Worm (Caenorhabditis elegans): ENCODE measurements around the gene tpk-1.

Gene tpk-1

ce11 chrIII:8956146-8956646, 44.3 kb downstream of the tpk-1 start, which contains the start of the genes ZK643.5 and ZK643.2 (continued):
- TF ChIP-seq lin-11 (tag; optimal IDR thresholded peaks at IDR 0.05), result no peak
- no peak for TF ChIP-seq K02D7.2 (tag; optimal IDR thresholded peaks at IDR 0.05)
- TF ChIP-seq ama-1 (optimal IDR thresholded peaks at IDR 0.05), result no peak
- TF ChIP-seq nhr-232 (tag; optimal IDR thresholded peaks at IDR 0.05), result no peak

- TF ChIP-seq tbx-2 (tag; optimal IDR thresholded peaks at IDR 0.05) (no peak), unc-55 (GFP tag; optimal IDR thresholded peaks at IDR 0.05) (no peak), ceh-22 (tag; optimal IDR thresholded peaks at IDR 0.05) (no peak), hlh-15 (tag; optimal IDR thresholded peaks at IDR 0.05) (no peak), K02D7.2 (tag; optimal IDR thresholded peaks at IDR 0.05) (no peak), lin-11 (tag; optimal IDR thresholded peaks at IDR 0.05) (no peak), ceh-24 (tag; optimal IDR thresholded peaks at IDR 0.05) (no peak), nhr-11 (tag; optimal IDR thresholded peaks at IDR 0.05) (no peak), lim-6 (tag; optimal IDR thresholded peaks at IDR 0.05) (no peak), madf-2 (tag; optimal IDR thresholded peaks at IDR 0.05) (no peak), pros-1 (tag; optimal IDR thresholded peaks at IDR 0.05) (no peak)
Measured at ce11 chrIII:8960664-8961063, 48.7 kb downstream of the tpk-1 start, which contains the start of gene ZK643.6. ZK643.6 (minus strand) TSS chrIII:8960764.

- TF ChIP-seq madf-2 (tag; optimal IDR thresholded peaks at IDR 0.05) (no peak), ceh-30 (tag; optimal IDR thresholded peaks at IDR 0.05) (no peak), eyg-1 (tag; optimal IDR thresholded peaks at IDR 0.05) (no peak), pax-1 (tag; optimal IDR thresholded peaks at IDR 0.05) (no peak), ceh-14 (tag; optimal IDR thresholded peaks at IDR 0.05) (no peak), unc-42 (tag; optimal IDR thresholded peaks at IDR 0.05) (no peak), pros-1 (tag; optimal IDR thresholded peaks at IDR 0.05) (no peak), mec-3 (tag; optimal IDR thresholded peaks at IDR 0.05; ENCODE audit: borderline replicate concordance) (no peak), elt-2 (tag; optimal IDR thresholded peaks at IDR 0.05) (no peak), ets-4 (tag; optimal IDR thresholded peaks at IDR 0.05) (no peak)
Measured at ce11 chrIII:8961993-8962392, 50.0 kb downstream of the tpk-1 start, which contains the start of gene grl-25. grl-25 (plus strand) TSS chrIII:8962293.

ce11 chrIII:8962475-8962874, 50.5 kb downstream of the tpk-1 start:
- TF ChIP-seq fax-1 (tag; optimal IDR thresholded peaks at IDR 0.05), result no peak
- no peak for TF ChIP-seq che-1 (tag; optimal IDR thresholded peaks at IDR 0.05)
- no peak for TF ChIP-seq C38D4.7 (GFP tag; optimal IDR thresholded peaks at IDR 0.05)
- TF ChIP-seq ceh-22 (tag; optimal IDR thresholded peaks at IDR 0.05), result no peak
- no peak for TF ChIP-seq ceh-48 (tag; optimal IDR thresholded peaks at IDR 0.05)
- no peak for TF ChIP-seq unc-42 (tag; optimal IDR thresholded peaks at IDR 0.05)
- TF ChIP-seq hlh-6 (tag; optimal IDR thresholded peaks at IDR 0.05), result no peak
- no peak for TF ChIP-seq lim-6 (tag; optimal IDR thresholded peaks at IDR 0.05)
- TF ChIP-seq rnt-1 (tag; optimal IDR thresholded peaks at IDR 0.05), result no peak
- TF ChIP-seq zip-5 (tag; optimal IDR thresholded peaks at IDR 0.05), result no peak
- no peak for TF ChIP-seq K09A11.1 (tag; optimal IDR thresholded peaks at IDR 0.05; ENCODE audit: insufficient read depth)
- no peak for TF ChIP-seq C08G9.2 (tag; optimal IDR thresholded peaks at IDR 0.05)
- no peak for TF ChIP-seq npax-4 (tag; optimal IDR thresholded peaks at IDR 0.05)
- TF ChIP-seq syd-9 (tag; optimal IDR thresholded peaks at IDR 0.05), result no peak
- no peak for TF ChIP-seq ceh-9 (tag; optimal IDR thresholded peaks at IDR 0.05)
- no peak for TF ChIP-seq hlh-15 (tag; optimal IDR thresholded peaks at IDR 0.05)
- TF ChIP-seq ceh-34 (tag; optimal IDR thresholded peaks at IDR 0.05), result no peak

Data from whole organism, late embryonic.